Fruit fly (Drosophila melanogaster): ENCODE measurements around the gene CG12219.

DNA sequence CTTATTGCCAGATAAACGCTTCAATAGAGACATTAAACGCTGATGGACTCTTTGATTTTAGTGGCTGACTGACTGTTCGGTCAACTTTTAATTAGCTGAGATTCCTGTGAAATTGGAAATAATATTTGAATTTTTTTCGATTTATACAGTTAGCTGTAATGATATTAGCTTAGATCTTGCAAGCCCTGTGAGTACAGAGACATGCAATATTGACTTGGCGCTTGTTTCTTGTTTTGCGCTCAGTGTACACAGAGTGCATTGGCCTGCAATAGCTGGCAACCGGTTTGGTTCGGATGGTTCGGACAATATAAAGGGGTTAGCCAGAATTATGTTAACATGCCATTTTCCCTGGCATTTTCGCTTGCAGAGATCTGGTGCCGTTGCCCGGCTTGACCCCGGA is 4.2 kb upstream of the CG12219 start:
- TF ChIP-seq CG14667 (GFP tag; IDR thresholded peaks at IDR 0.05) (no peak), MESR4 (GFP tag; optimal IDR thresholded peaks at IDR 0.05) (no peak), aop (GFP tag; IDR thresholded peaks at IDR 0.05) (no peak), tx (GFP tag; optimal IDR thresholded peaks at IDR 0.05) (no peak), CG17829 (tag; optimal IDR thresholded peaks at IDR 0.05) (no peak), Poxn (GFP tag; IDR thresholded peaks at IDR 0.05) (no peak), psq (GFP tag; optimal IDR thresholded peaks at IDR 0.05) (no peak), Lim3 (GFP tag; IDR thresholded peaks at IDR 0.05) (no peak), HLH3B (GFP tag; IDR thresholded peaks at IDR 0.05) (no peak), CG7372 (GFP tag; IDR thresholded peaks at IDR 0.05) (no peak), CG13624 (GFP tag; optimal IDR thresholded peaks at IDR 0.05) (no peak), BEAF-32 (GFP tag; optimal IDR thresholded peaks at IDR 0.05) (no peak), slbo (GFP tag; IDR thresholded peaks at IDR 0.05) (no peak)
